Fruit fly (Drosophila melanogaster) whole organism, embryonic: ENCODE data around the gene CG33095.

Experiments used
- CG16863 ChIP-seq: fragments of 200-800 bp; sonication (Bioruptor generic); optimal IDR thresholded peaks from 3 replicates; lab custom pipeline; 2016; ENCODE audit warnings: missing biosample characterization, missing genetic modification characterization
- abd-A ChIP-seq: fragments of 200-800 bp; sonication (Bioruptor generic); optimal IDR thresholded peaks from 3 replicates; lab custom pipeline; 2019; ENCODE audit warnings: missing biosample characterization, mild to moderate bottlenecking, missing genetic modification characterization, moderate library complexity

DNA sequence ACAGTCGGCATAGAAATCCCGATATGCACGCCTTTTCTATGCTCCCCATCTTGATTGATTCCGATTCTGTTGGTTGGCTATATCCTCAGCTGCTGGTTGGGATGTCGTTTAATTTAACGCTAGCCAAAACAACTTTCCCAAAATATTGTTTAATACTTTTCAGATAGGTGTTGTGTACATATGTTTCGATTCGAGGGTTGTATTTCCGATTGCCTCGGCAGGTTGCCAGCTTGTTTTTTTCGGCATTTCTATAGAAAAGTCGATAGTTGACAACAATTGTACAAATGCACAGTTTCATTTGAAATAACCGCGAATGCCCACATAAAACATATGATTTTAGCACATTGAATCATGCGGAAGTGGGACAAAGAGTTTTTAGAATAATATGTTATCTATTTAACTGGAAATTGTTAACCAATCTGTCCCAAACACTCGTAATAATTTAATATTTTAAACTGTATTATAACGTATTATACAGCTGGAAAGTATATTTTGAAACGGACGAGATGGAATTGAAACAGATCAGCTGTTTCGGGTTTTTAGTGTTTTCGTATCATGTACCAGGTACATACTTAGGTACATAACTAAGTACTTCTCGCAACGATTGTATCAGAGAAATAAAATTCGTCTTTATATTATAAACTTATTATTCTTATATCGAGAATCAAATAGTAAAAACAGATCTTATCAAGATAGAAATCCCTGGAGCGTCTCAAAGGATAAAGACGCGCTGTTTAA, 42.9 kb upstream of the CG33095 start, which contains the start of gene CG31109:
- no peak for TF ChIP-seq abd-A (tag; lab: Kevin White, UChicago)
- no peak for TF ChIP-seq CG16863 (GFP tag; lab: Kevin White, UChicago)
